Fruit fly (Drosophila melanogaster) whole organism, prepupa: Measurements from ENCODE around the gene Bace.

Source experiments
- CG10631 ChIP-seq: fragments of 200-800 bp; sonication (Bioruptor generic); optimal IDR thresholded peaks from 2 replicates; lab custom pipeline; 2016; ENCODE audit warnings: missing biosample characterization, missing genetic modification characterization
- CG11294 ChIP-seq: fragments of 200-800 bp; sonication (Bioruptor generic); IDR thresholded peaks from 2 replicates; pipeline ENCODE4 v1.3.6; 2022; ENCODE audit warnings: missing biosample characterization, missing genetic modification characterization
- CG11902 ChIP-seq: fragments of 200-800 bp; sonication (Bioruptor generic); optimal IDR thresholded peaks from 3 replicates; lab custom pipeline; 2016; ENCODE audit warnings: missing biosample characterization, missing genetic modification characterization
- CG32006 ChIP-seq: fragments of 200-800 bp; sonication (Bioruptor generic); optimal IDR thresholded peaks from 3 replicates; lab custom pipeline; 2017; ENCODE audit warnings: missing biosample characterization, mild to moderate bottlenecking, missing genetic modification characterization
- CG6808 ChIP-seq: fragments of 200-800 bp; sonication (Bioruptor generic); optimal IDR thresholded peaks from 3 replicates; lab custom pipeline; 2017; ENCODE audit warnings: missing biosample characterization, missing genetic modification characterization, mild to moderate bottlenecking, moderate library complexity, missing genetic modification reagents
- Ets96B ChIP-seq: fragments of 200-800 bp; optimal IDR thresholded peaks from 2 replicates; lab custom pipeline; 2019; ENCODE audit warnings: missing biosample characterization, mild to moderate bottlenecking, missing genetic modification characterization, moderate library complexity
- Hr39 ChIP-seq: fragments of 200-800 bp; sonication (Bioruptor generic); optimal IDR thresholded peaks from 2 replicates; lab custom pipeline; 2016; ENCODE audit warnings: missing biosample characterization, missing genetic modification characterization
- Hr4 ChIP-seq: fragments of 200-800 bp; sonication (Bioruptor generic); optimal IDR thresholded peaks from 3 replicates; lab custom pipeline; 2016; ENCODE audit warnings: missing biosample characterization, missing genetic modification characterization
- Met ChIP-seq: fragments of 200-800 bp; sonication (Bioruptor generic); optimal IDR thresholded peaks from 3 replicates; lab custom pipeline; 2016; ENCODE audit warnings: missing biosample characterization, missing genetic modification characterization
- OdsH ChIP-seq: fragments of 200-800 bp; sonication (Bioruptor generic); optimal IDR thresholded peaks from 3 replicates; lab custom pipeline; 2016; ENCODE audit warnings: missing biosample characterization, missing genetic modification characterization
- eg ChIP-seq: fragments of 200-800 bp; sonication (Bioruptor generic); IDR thresholded peaks from 3 replicates; pipeline ENCODE4 v1.3.6; 2022; ENCODE audit warnings: missing biosample characterization, missing genetic modification characterization

DNA sequence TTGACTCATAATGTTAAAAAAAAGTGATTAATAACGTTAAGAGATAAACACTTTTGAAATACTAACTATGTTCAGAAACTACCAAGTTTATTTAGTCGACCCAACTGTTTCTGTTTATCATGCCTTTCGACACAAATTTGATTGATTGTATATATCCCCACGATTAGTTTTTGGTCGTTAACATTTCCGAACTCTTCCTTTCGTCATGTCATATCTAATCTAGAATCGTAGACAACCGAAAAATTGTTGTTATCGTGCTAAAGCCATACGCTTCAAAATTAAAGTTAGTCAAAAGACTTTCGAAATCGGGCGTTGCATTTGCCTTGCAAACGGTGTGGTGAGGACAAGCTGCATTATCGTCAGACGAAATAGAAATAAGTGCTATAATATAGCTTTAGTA, 34.1 kb upstream of the Bace start:
- TF ChIP-seq Ets96B (tag; lab: Kevin White, UChicago) (no peak), CG11902 (GFP tag; lab: Kevin White, UChicago) (no peak), CG10631 (GFP tag; lab: Kevin White, UChicago) (no peak), Met (GFP tag; lab: Kevin White, UChicago) (no peak), CG6808 (GFP tag; lab: Kevin White, UChicago) (no peak), CG11294 (no peak), eg (GFP tag; lab: Robert Waterston, UW) (no peak), Hr39 (no peak), CG32006 (GFP tag; lab: Kevin White, UChicago) (no peak), Hr4 (GFP tag; lab: Kevin White, UChicago) (no peak), OdsH (GFP tag; lab: Kevin White, UChicago) (no peak)
